Fruit fly (Drosophila melanogaster) whole organism, wandering third instar larva: ENCODE results near the gene Cp16.

ENCODE experiments used
- Abd-B ChIP-seq: fragments of >200 bp; optimal IDR thresholded peaks from 2 replicates; lab custom pipeline; 2017; ENCODE audit warnings: missing biosample characterization, missing genetic modification characterization
- CG32264 ChIP-seq: fragments of 200-800 bp; sonication (Bioruptor generic); optimal IDR thresholded peaks from 2 replicates; lab custom pipeline; 2016; ENCODE audit warnings: missing biosample characterization, missing genetic modification characterization
- foxo ChIP-seq, 2 experiments: fragments of 200-800 bp; sonication (Bioruptor generic); optimal IDR thresholded peaks; 2 replicates in 1 of 2; 3 replicates in 1 of 2; lab custom pipeline; 2016 to 2017; ENCODE audit warnings: missing biosample characterization in 2 of 2, missing genetic modification characterization in 2 of 2

dm6 chr3L:8695959-8696358 is 35.8 kb upstream of the Cp16 start:
- no peak for TF ChIP-seq foxo (GFP tag; optimal IDR thresholded peaks at IDR 0.05; lab: Kevin White, UChicago)
- no peak for TF ChIP-seq CG32264 (GFP tag; lab: Kevin White, UChicago)
- TF ChIP-seq Abd-B (GFP tag; lab: Kevin White, UChicago): no peak
